Fruit fly (Drosophila melanogaster): ENCODE results near the gene CG10591.

Gene CG10591

dm6 chr3L:5568361-5568760, 31.1 kb downstream of the CG10591 start:
- TF ChIP-seq Ets65A (GFP tag) (peak; percentile 91), Nf-YA (GFP tag; IDR thresholded peaks at IDR 0.05) (peak; percentile 37; the same call in 1 of the 2 replicates), Med (GFP tag) (peak; percentile 36), kah (GFP tag; optimal IDR thresholded peaks at IDR 0.05) (no peak), CG32532 (GFP tag; IDR thresholded peaks at IDR 0.05) (0 out of 2 replicates have a peak, but pooled peaks have one; percentile 17), chinmo (GFP tag; IDR thresholded peaks at IDR 0.05; ENCODE audit: partially characterized antibody) (0 out of 4 replicates have a peak, but pooled peaks have one; percentile 37), Max (GFP tag; optimal IDR thresholded peaks at IDR 0.05) (no peak)

dm6 chr3L:5565051-5565688, 34.3 kb downstream of the CG10591 start, which contains the start of gene bc10:
Gene bc10 (plus strand): TSS chr3L:5565231.
- TF ChIP-seq Eip74EF (GFP tag; optimal IDR thresholded peaks at IDR 0.05), result no peak
- TF ChIP-seq CG13775 (GFP tag; optimal IDR thresholded peaks at IDR 0.05), result no peak
- no peak for TF ChIP-seq br (optimal IDR thresholded peaks at IDR 0.05)
- no peak for TF ChIP-seq Lhr (GFP tag; optimal IDR thresholded peaks at IDR 0.05)
- no peak for TF ChIP-seq CG6654 (GFP tag; optimal IDR thresholded peaks at IDR 0.05)
- TF ChIP-seq Sox102F (GFP tag; optimal IDR thresholded peaks at IDR 0.05), result no peak
- no peak for TF ChIP-seq prd (optimal IDR thresholded peaks at IDR 0.05)
- no peak for TF ChIP-seq prd (GFP tag; IDR thresholded peaks at IDR 0.05)
- no peak for TF ChIP-seq ci (GFP tag; IDR thresholded peaks at IDR 0.05)
- TF ChIP-seq Med (GFP tag), result no peak
- no peak for TF ChIP-seq CG4424 (GFP tag; optimal IDR thresholded peaks at IDR 0.05)
- no peak for TF ChIP-seq Hand (GFP tag; optimal IDR thresholded peaks at IDR 0.05)
- no peak for TF ChIP-seq CG34376 (GFP tag; optimal IDR thresholded peaks at IDR 0.05)
- TF ChIP-seq amos (GFP tag; IDR thresholded peaks at IDR 0.05; ENCODE audit: partially characterized antibody), result peak; percentile 93
- peak in 1 of 2 experiments; percentile 50 for TF ChIP-seq crp (GFP tag; optimal IDR thresholded peaks at IDR 0.05)
- peak; percentile 86 for TF ChIP-seq Scr (GFP tag; IDR thresholded peaks at IDR 0.05; ENCODE audit: partially characterized antibody)
- TF ChIP-seq wor (GFP tag; IDR thresholded peaks at IDR 0.05), result no peak
- no peak for TF ChIP-seq Rfx (GFP tag; IDR thresholded peaks at IDR 0.05)
- no peak for TF ChIP-seq CG11085 (GFP tag; IDR thresholded peaks at IDR 0.05)
- TF ChIP-seq CG5245 (GFP tag; optimal IDR thresholded peaks at IDR 0.05), result no peak
- no peak for TF ChIP-seq ase (GFP tag; IDR thresholded peaks at IDR 0.05)
- TF ChIP-seq CG10209 (GFP tag; optimal IDR thresholded peaks at IDR 0.05), result no peak
- no peak for TF ChIP-seq CG12155 (GFP tag; optimal IDR thresholded peaks at IDR 0.05)
- TF ChIP-seq slp2 (GFP tag; optimal IDR thresholded peaks at IDR 0.05), result no peak
- TF ChIP-seq CG17361 (GFP tag; IDR thresholded peaks at IDR 0.05), result no peak
- TF ChIP-seq zfh2 (GFP tag; optimal IDR thresholded peaks at IDR 0.05), result no peak
- no peak for TF ChIP-seq eve (GFP tag; optimal IDR thresholded peaks at IDR 0.05)
- no peak for TF ChIP-seq CG14965 (GFP tag; optimal IDR thresholded peaks at IDR 0.05; ENCODE audit: borderline replicate concordance)
- TF ChIP-seq Dad (GFP tag; optimal IDR thresholded peaks at IDR 0.05), result no peak
- no peak for TF ChIP-seq stc (GFP tag; IDR thresholded peaks at IDR 0.05)
- TF ChIP-seq CG9932 (GFP tag; IDR thresholded peaks at IDR 0.05), result no peak
- TF ChIP-seq ATbp (GFP tag; optimal IDR thresholded peaks at IDR 0.05), result no peak
- TF ChIP-seq Xrp1 (GFP tag; IDR thresholded peaks at IDR 0.05), result no peak
- TF ChIP-seq HLH54F (GFP tag; optimal IDR thresholded peaks at IDR 0.05), result no peak
- no peak for TF ChIP-seq CG34422 (GFP tag; IDR thresholded peaks at IDR 0.05)
- peak; percentile 44; the same call in 1 of the 2 replicates for TF ChIP-seq CG2129 (GFP tag; IDR thresholded peaks at IDR 0.05; ENCODE audit: partially characterized antibody)
- no peak for TF ChIP-seq CG12769 (tag; optimal IDR thresholded peaks at IDR 0.05)
- TF ChIP-seq CG6272 (GFP tag; IDR thresholded peaks at IDR 0.05), result no peak
- TF ChIP-seq NC2α (GFP tag; optimal IDR thresholded peaks at IDR 0.05), result no peak
- TF ChIP-seq ash1 (GFP tag; optimal IDR thresholded peaks at IDR 0.05), result no peak
- TF ChIP-seq tup (GFP tag; optimal IDR thresholded peaks at IDR 0.05), result no peak
- no peak for TF ChIP-seq Drgx (GFP tag; IDR thresholded peaks at IDR 0.05)
- TF ChIP-seq gcm (GFP tag; optimal IDR thresholded peaks at IDR 0.05), result no peak
